Worm (Caenorhabditis elegans) whole organism, L4 larva: ENCODE measurements around the gene hrg-5.
A peak's percentile ranks its signal among the peaks of the same experiment; 100 is the strongest.

ENCODE experiments used
- Y48G9A.11 ChIP-seq: fragments of 200-800 bp; sonication (Bioruptor generic); IDR thresholded peaks from 2 replicates; pipeline ENCODE4 v1.3.6; 2022; ENCODE audit warnings: missing genetic modification reagents, missing genetic modification characterization, missing compliant biosample characterization
- aly-2 ChIP-seq: sonication (generic microtip); optimal IDR thresholded peaks from 2 replicates; lab custom pipeline; 2018; ENCODE audit warnings: missing biosample characterization, missing genetic modification characterization
- daf-19 ChIP-seq: fragments of 200-800 bp; sonication (Bioruptor generic); conservative IDR thresholded peaks from 2 replicates; pipeline ENCODE4 v1.3.6; 2022; ENCODE audit warnings: missing genetic modification characterization, missing compliant biosample characterization
- fkh-10 ChIP-seq: fragments of 150-350 bp; optimal IDR thresholded peaks from 2 replicates; lab custom pipeline; 2014; ENCODE audit warnings: missing biosample characterization, missing genetic modification reagents, missing genetic modification characterization
- gei-8 ChIP-seq: fragments of 200-800 bp; sonication (Bioruptor generic); optimal IDR thresholded peaks from 2 replicates; lab custom pipeline; 2018; ENCODE audit warnings: mild to moderate bottlenecking, missing genetic modification characterization, missing compliant biosample characterization
- mep-1 ChIP-seq: fragments of 150-350 bp; sonication (generic microtip); optimal IDR thresholded peaks from 3 replicates; lab custom pipeline; 2014; ENCODE audit warnings: missing biosample characterization, missing genetic modification characterization
- mxl-2 ChIP-seq: fragments of 200-800 bp; sonication (Bioruptor generic); conservative IDR thresholded peaks from 2 replicates; pipeline ENCODE4 v1.3.6; 2022; ENCODE audit warnings: missing genetic modification reagents, missing genetic modification characterization, missing compliant biosample characterization
- nhr-10 ChIP-seq: fragments of 150-350 bp; optimal IDR thresholded peaks from 2 replicates; lab custom pipeline; 2014; ENCODE audit warnings: missing biosample characterization, missing genetic modification characterization
- nhr-111 ChIP-seq: fragments of 200-800 bp; sonication (Bioruptor generic); optimal IDR thresholded peaks from 2 replicates; lab custom pipeline; 2018; ENCODE audit warnings: mild to moderate bottlenecking, missing genetic modification characterization, missing compliant biosample characterization
- nhr-76 ChIP-seq: fragments of 150-350 bp; optimal IDR thresholded peaks from 2 replicates; lab custom pipeline; 2014; ENCODE audit warnings: missing biosample characterization, missing genetic modification characterization

ce11 chrIV:10979689-10980088 lies 49.5 kb downstream of the hrg-5 start:
- TF ChIP-seq gei-8 (no peak), nhr-10 (tag; lab: Kevin White, UChicago) (no peak), mep-1 (tag; lab: Kevin White, UChicago) (peak; percentile 22), mxl-2 (GFP tag; lab: Robert Waterston, UW) (no peak), Y48G9A.11 (GFP tag; lab: Robert Waterston, UW) (no peak), aly-2 (tag; lab: Kevin White, UChicago) (no peak), daf-19 (GFP tag; lab: Robert Waterston, UW) (no peak), nhr-76 (tag; lab: Kevin White, UChicago) (no peak), fkh-10 (peak; percentile 46), nhr-111 (GFP tag; lab: Kevin White, UChicago) (no peak)
